Worm (Caenorhabditis elegans) whole organism, late embryonic: ENCODE data around the gene ZK673.1.
"Not testable (repeated sequence)": the region's sequence is repeated elsewhere in the genome, so short reads cannot be mapped to it uniquely, and the experiment has no call there.

ENCODE experiments used
- C08G9.2 ChIP-seq: sonication (generic microtip); optimal IDR thresholded peaks from 2 replicates; lab custom pipeline; 2016; ENCODE audit warnings: mild to moderate bottlenecking, missing genetic modification characterization, moderate library complexity, missing compliant biosample characterization
- C38D4.7 ChIP-seq: fragments of 200-800 bp; sonication (Bioruptor generic); optimal IDR thresholded peaks from 2 replicates; lab custom pipeline; 2018; ENCODE audit warnings: mild to moderate bottlenecking, missing genetic modification characterization, moderate library complexity, missing compliant biosample characterization
- F13H6.1 ChIP-seq: sonication (generic microtip); optimal IDR thresholded peaks from 2 replicates; lab custom pipeline; 2016; ENCODE audit warnings: missing genetic modification characterization, missing compliant biosample characterization
- K02D7.2 ChIP-seq: sonication (generic microtip); optimal IDR thresholded peaks from 2 replicates; lab custom pipeline; 2017; ENCODE audit warnings: mild to moderate bottlenecking, missing genetic modification characterization, missing compliant biosample characterization
- ceh-18 ChIP-seq: sonication (generic microtip); optimal IDR thresholded peaks from 2 replicates; lab custom pipeline; 2016; ENCODE audit warnings: missing genetic modification characterization, missing compliant biosample characterization
- ceh-19 ChIP-seq: fragments of 200-800 bp; sonication (Bioruptor generic); optimal IDR thresholded peaks from 2 replicates; lab custom pipeline; 2018; ENCODE audit warnings: mild to moderate bottlenecking, missing genetic modification characterization, missing compliant biosample characterization
- ceh-2 ChIP-seq: sonication (generic microtip); optimal IDR thresholded peaks from 2 replicates; lab custom pipeline; 2016; ENCODE audit warnings: missing genotype, missing genetic modification characterization, missing compliant biosample characterization
- ceh-22 ChIP-seq: sonication (generic microtip); optimal IDR thresholded peaks from 2 replicates; lab custom pipeline; 2017; ENCODE audit warnings: missing biosample characterization, missing genetic modification characterization
- ceh-24 ChIP-seq: sonication (generic microtip); optimal IDR thresholded peaks from 2 replicates; lab custom pipeline; 2016; ENCODE audit warnings: mild to moderate bottlenecking, missing genetic modification characterization, missing compliant biosample characterization
- ceh-30 ChIP-seq: fragments of 150-350 bp; optimal IDR thresholded peaks from 2 replicates; lab custom pipeline; 2014; ENCODE audit warnings: missing biosample characterization, missing genetic modification characterization
- ceh-34 ChIP-seq: sonication (generic microtip); optimal IDR thresholded peaks from 2 replicates; lab custom pipeline; 2016; ENCODE audit warnings: mild to moderate bottlenecking, missing genetic modification characterization, missing compliant biosample characterization
- dmd-4 ChIP-seq: sonication (generic microtip); optimal IDR thresholded peaks from 2 replicates; lab custom pipeline; 2016; ENCODE audit warnings: borderline replicate concordance, missing genetic modification characterization, missing compliant biosample characterization
- elt-4 ChIP-seq: sonication (generic microtip); optimal IDR thresholded peaks from 2 replicates; lab custom pipeline; 2016; ENCODE audit warnings: missing genetic modification characterization, missing compliant biosample characterization
- ets-4 ChIP-seq: sonication (generic microtip); optimal IDR thresholded peaks from 2 replicates; lab custom pipeline; 2016; ENCODE audit warnings: missing genetic modification characterization, missing compliant biosample characterization
- fax-1 ChIP-seq: sonication (generic microtip); optimal IDR thresholded peaks from 2 replicates; lab custom pipeline; 2016; ENCODE audit warnings: missing genotype, missing genetic modification characterization, missing compliant biosample characterization
- fkh-6 ChIP-seq: sonication (generic microtip); optimal IDR thresholded peaks from 2 replicates; lab custom pipeline; 2016; ENCODE audit warnings: missing genetic modification characterization, missing compliant biosample characterization
- gmeb-2 ChIP-seq: sonication (generic microtip); optimal IDR thresholded peaks from 2 replicates; lab custom pipeline; 2016; ENCODE audit warnings: missing genetic modification characterization, inconsistent platforms, missing compliant biosample characterization
- hlh-13 ChIP-seq: fragments of 200-800 bp; sonication (Bioruptor generic); optimal IDR thresholded peaks from 2 replicates; lab custom pipeline; 2018; ENCODE audit warnings: mild to moderate bottlenecking, missing genetic modification characterization, missing compliant biosample characterization
- lim-6 ChIP-seq: sonication (generic microtip); optimal IDR thresholded peaks from 2 replicates; lab custom pipeline; 2016; ENCODE audit warnings: missing genetic modification characterization, missing compliant biosample characterization
- lin-11 ChIP-seq: fragments of 200-800 bp; sonication (Bioruptor generic); optimal IDR thresholded peaks from 2 replicates; lab custom pipeline; 2018; ENCODE audit warnings: mild to moderate bottlenecking, missing genetic modification characterization, missing compliant biosample characterization
- mec-3 ChIP-seq: sonication (generic microtip); optimal IDR thresholded peaks from 2 replicates; lab custom pipeline; 2016; ENCODE audit warnings: borderline replicate concordance, missing genetic modification characterization, missing compliant biosample characterization
- nhr-11 ChIP-seq: fragments of 150-350 bp; optimal IDR thresholded peaks from 2 replicates; lab custom pipeline; 2014; ENCODE audit warnings: missing biosample characterization, missing genetic modification characterization
- npax-4 ChIP-seq: sonication (generic microtip); optimal IDR thresholded peaks from 2 replicates; lab custom pipeline; 2016; ENCODE audit warnings: missing genetic modification characterization, missing compliant biosample characterization
- odd-2 ChIP-seq: sonication (generic microtip); optimal IDR thresholded peaks from 2 replicates; lab custom pipeline; 2017; ENCODE audit warnings: antibody characterized with exemption, mild to moderate bottlenecking, missing genetic modification characterization, missing compliant biosample characterization
- pha-2 ChIP-seq: sonication (generic microtip); optimal IDR thresholded peaks from 2 replicates; lab custom pipeline; 2017; ENCODE audit warnings: mild to moderate bottlenecking, missing genetic modification characterization, missing compliant biosample characterization
- pqm-1 ChIP-seq: sonication (generic microtip); optimal IDR thresholded peaks from 2 replicates; lab custom pipeline; 2016; ENCODE audit warnings: missing genetic modification characterization, missing compliant biosample characterization
- rnt-1 ChIP-seq: sonication (generic microtip); optimal IDR thresholded peaks from 2 replicates; lab custom pipeline; 2016; ENCODE audit warnings: missing genetic modification characterization, missing compliant biosample characterization
- sdc-2 ChIP-seq: sonication (generic microtip); optimal IDR thresholded peaks from 2 replicates; lab custom pipeline; 2016; ENCODE audit warnings: missing genotype, missing genetic modification characterization, missing compliant biosample characterization
- sox-4 ChIP-seq: sonication (generic microtip); optimal IDR thresholded peaks from 2 replicates; lab custom pipeline; 2017; ENCODE audit warnings: mild to moderate bottlenecking, missing genetic modification characterization, inconsistent platforms, missing compliant biosample characterization
- syd-9 ChIP-seq: sonication (generic microtip); optimal IDR thresholded peaks from 2 replicates; lab custom pipeline; 2016; ENCODE audit warnings: mild to moderate bottlenecking, missing genetic modification characterization, moderate library complexity, missing compliant biosample characterization
- ttx-3 ChIP-seq: sonication (generic microtip); optimal IDR thresholded peaks from 2 replicates; lab custom pipeline; 2016; ENCODE audit warnings: missing genetic modification reagents, missing genetic modification characterization, missing compliant biosample characterization
- unc-42 ChIP-seq: sonication (generic microtip); optimal IDR thresholded peaks from 2 replicates; lab custom pipeline; 2016; ENCODE audit warnings: missing genotype, missing genetic modification characterization, missing compliant biosample characterization
- unc-86 ChIP-seq: sonication (generic microtip); optimal IDR thresholded peaks from 2 replicates; lab custom pipeline; 2016; ENCODE audit warnings: missing genetic modification characterization, missing compliant biosample characterization

ZK673.1 gene

ce11 chrII:10490329-10490728 lies 47.4 kb downstream of the ZK673.1 start, which contains the start of gene clec-61:
Gene clec-61 (minus strand): TSS chrII:10490537.
- no peak for TF ChIP-seq rnt-1 (tag; lab: Kevin White, UChicago)
- no peak for TF ChIP-seq syd-9 (tag; lab: Kevin White, UChicago)
- no peak for TF ChIP-seq F13H6.1
- no peak for TF ChIP-seq ceh-19
- no peak for TF ChIP-seq ceh-2 (tag; lab: Kevin White, UChicago)
- no peak for TF ChIP-seq hlh-13
- TF ChIP-seq ceh-22, result no peak
- TF ChIP-seq lin-11 (tag; lab: Kevin White, UChicago), result no peak
- no peak for TF ChIP-seq ets-4 (tag; lab: Kevin White, UChicago)
- TF ChIP-seq dmd-4 (tag; lab: Kevin White, UChicago), result no peak
- no peak for TF ChIP-seq elt-4 (tag; lab: Kevin White, UChicago)
- TF ChIP-seq fax-1 (tag; lab: Kevin White, UChicago), result no peak
- no peak for TF ChIP-seq fkh-6 (tag; lab: Kevin White, UChicago)
- TF ChIP-seq ceh-18 (tag; lab: Kevin White, UChicago), result no peak
- TF ChIP-seq ceh-30 (tag; lab: Kevin White, UChicago), result no peak
- no peak for TF ChIP-seq gmeb-2 (tag; lab: Kevin White, UChicago)
- no peak for TF ChIP-seq ceh-24 (tag; lab: Kevin White, UChicago)
- no peak for TF ChIP-seq sox-4 (tag; lab: Kevin White, UChicago)
- TF ChIP-seq unc-42 (tag; lab: Kevin White, UChicago), result no peak

DNA sequence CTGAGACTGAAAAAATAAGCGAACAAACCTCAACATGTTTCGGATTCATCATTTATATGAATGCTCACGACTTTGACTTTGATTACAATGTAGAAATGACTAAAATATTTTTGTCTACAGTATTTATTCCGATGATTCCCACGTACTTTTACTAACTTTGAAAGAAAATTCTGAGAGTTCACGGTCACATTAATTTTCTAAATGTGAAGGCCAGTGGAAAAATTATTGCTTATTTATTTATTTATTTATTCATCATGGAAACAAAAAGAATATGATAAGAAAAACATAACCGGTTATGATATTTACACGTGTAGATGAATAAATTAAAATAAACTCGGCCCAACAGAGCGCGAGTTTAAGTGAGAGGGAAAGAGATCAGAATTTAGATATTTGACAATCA lies 50.1 kb downstream of the ZK673.1 start, which contains the start of gene ZK666.8:
Gene ZK666.8, minus strand, starts transcription at position 101 of the 400 bp plus-strand sequence.
- TF ChIP-seq nhr-11; ceh-34 (tag; lab: Kevin White, UChicago); ttx-3 (tag; lab: Kevin White, UChicago): not testable (repeated sequence)

DNA sequence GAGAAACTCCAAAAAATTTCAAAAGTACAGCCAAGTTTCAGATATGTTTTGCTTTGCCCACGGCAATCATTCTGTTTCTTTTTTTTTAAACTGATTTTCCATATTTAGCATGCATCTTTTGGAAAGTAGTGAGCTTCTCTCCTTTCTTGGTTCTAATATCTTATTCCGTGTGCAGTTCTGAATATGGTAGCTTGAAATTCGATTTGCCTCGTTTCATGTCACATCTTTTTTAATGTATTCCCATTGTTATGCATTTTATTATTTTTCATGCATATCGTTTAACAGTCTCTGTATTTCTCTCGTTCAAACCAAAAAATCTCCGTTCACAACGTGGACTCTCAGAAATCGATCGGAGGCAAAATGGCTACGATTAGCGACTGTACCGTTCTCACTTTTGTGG lies 51.5 kb downstream of the ZK673.1 start, which contains the start of gene ZK666.14:
Gene ZK666.14, plus strand, starts transcription at position 301 of the 400 bp plus-strand sequence.
- no peak for TF ChIP-seq sdc-2 (tag; lab: Kevin White, UChicago)
- TF ChIP-seq pqm-1 (tag; lab: Kevin White, UChicago), result no peak
- TF ChIP-seq F13H6.1, result no peak
- no peak for TF ChIP-seq npax-4 (tag; lab: Kevin White, UChicago)
- TF ChIP-seq sox-4 (tag; lab: Kevin White, UChicago), result no peak
- no peak for TF ChIP-seq K02D7.2 (tag; lab: Kevin White, UChicago)
- TF ChIP-seq C38D4.7, result no peak
- no peak for TF ChIP-seq odd-2 (tag; lab: Kevin White, UChicago)
- no peak for TF ChIP-seq mec-3 (tag; lab: Kevin White, UChicago)
- no peak for TF ChIP-seq C08G9.2 (tag; lab: Kevin White, UChicago)
- no peak for TF ChIP-seq unc-86 (tag; lab: Kevin White, UChicago)
- TF ChIP-seq pha-2 (tag; lab: Kevin White, UChicago), result no peak
- no peak for TF ChIP-seq lim-6
